Fruit fly (Drosophila melanogaster): ENCODE data around the gene Skel.

Gene Skel

DNA sequence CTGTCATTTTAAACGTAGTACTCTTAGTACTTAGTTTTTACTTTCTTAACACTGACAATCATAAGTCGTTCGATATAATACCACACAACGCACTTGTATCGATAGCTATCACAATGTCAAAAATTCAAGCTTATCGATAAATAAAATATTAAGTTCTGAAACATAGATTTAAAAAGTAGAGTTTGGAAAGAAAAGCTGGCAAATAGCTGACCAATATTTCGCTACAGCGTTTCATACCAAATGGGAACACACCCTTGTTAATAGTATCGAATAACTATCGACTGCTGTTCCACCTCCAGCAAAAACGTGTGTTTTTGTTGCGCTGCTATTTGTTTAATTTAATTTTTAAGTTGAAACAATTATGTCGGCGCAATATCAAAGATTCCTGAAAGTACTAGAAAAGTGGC is 9.6 kb downstream of the Skel start, which contains the start of the genes pug, CG14683 and CG46459 (continued):
- no peak for TF ChIP-seq cas (GFP tag; IDR thresholded peaks at IDR 0.05)
- TF ChIP-seq gfzf (GFP tag; optimal IDR thresholded peaks at IDR 0.05), result peak; percentile 52
- peak; percentile 26 for TF ChIP-seq dmrt11E (tag; optimal IDR thresholded peaks at IDR 0.05)
- TF ChIP-seq CG17568 (GFP tag; optimal IDR thresholded peaks at IDR 0.05), result no peak
- no peak for TF ChIP-seq Kr (GFP tag; optimal IDR thresholded peaks at IDR 0.05)
- no peak for TF ChIP-seq Dad (GFP tag; optimal IDR thresholded peaks at IDR 0.05)
- TF ChIP-seq CG7745 (tag; optimal IDR thresholded peaks at IDR 0.05), result no peak
- TF ChIP-seq da (GFP tag; optimal IDR thresholded peaks at IDR 0.05), result no peak
- TF ChIP-seq Oaz (GFP tag; IDR thresholded peaks at IDR 0.05), result no peak
- no peak for TF ChIP-seq CG15479 (GFP tag; optimal IDR thresholded peaks at IDR 0.05)
- TF ChIP-seq crp (GFP tag; optimal IDR thresholded peaks at IDR 0.05), result peak in 1 of 2 experiments; percentile 65
- no peak for TF ChIP-seq pb (GFP tag; optimal IDR thresholded peaks at IDR 0.05)
- 0 out of 2 replicates have a peak, but pooled peaks have one; percentile 11 for TF ChIP-seq CG6689 (GFP tag; IDR thresholded peaks at IDR 0.05)
- peak; percentile 45 for TF ChIP-seq pum (GFP tag; optimal IDR thresholded peaks at IDR 0.05)
- peak; percentile 98 for TF ChIP-seq CG14860 (GFP tag; IDR thresholded peaks at IDR 0.05; ENCODE audit: partially characterized antibody)
- TF ChIP-seq br (optimal IDR thresholded peaks at IDR 0.05), result no peak
- peak; percentile 63 for TF ChIP-seq nmo (GFP tag; optimal IDR thresholded peaks at IDR 0.05)
- peak; percentile 70 for TF ChIP-seq CG9932 (GFP tag; IDR thresholded peaks at IDR 0.05)
- TF ChIP-seq NfI (GFP tag; optimal IDR thresholded peaks at IDR 0.05), result peak; percentile 10
- no peak for TF ChIP-seq ATbp (GFP tag; optimal IDR thresholded peaks at IDR 0.05)
- TF ChIP-seq CG10267 (tag; optimal IDR thresholded peaks at IDR 0.05), result peak; percentile 93
- TF ChIP-seq ci (GFP tag; IDR thresholded peaks at IDR 0.05), result no peak
- no peak for TF ChIP-seq Gsc (GFP tag; IDR thresholded peaks at IDR 0.05)
- TF ChIP-seq unc-4 (GFP tag; IDR thresholded peaks at IDR 0.05; ENCODE audit: partially characterized antibody), result peak; percentile 96
- TF ChIP-seq CG11695 (GFP tag; IDR thresholded peaks at IDR 0.05), result no peak
- peak; percentile 27 for TF ChIP-seq CG9876 (GFP tag; optimal IDR thresholded peaks at IDR 0.05)
- no peak for TF ChIP-seq HmgD (GFP tag; optimal IDR thresholded peaks at IDR 0.05)
- TF ChIP-seq tgo (GFP tag; IDR thresholded peaks at IDR 0.05), result peak; percentile 23; the same call in 1 of the 3 replicates
- peak; percentile 62 for TF ChIP-seq CG13624 (GFP tag; optimal IDR thresholded peaks at IDR 0.05)
- TF ChIP-seq vnd (GFP tag; IDR thresholded peaks at IDR 0.05; ENCODE audit: partially characterized antibody), result peak; percentile 97
- TF ChIP-seq inv (GFP tag; IDR thresholded peaks at IDR 0.05; ENCODE audit: partially characterized antibody), result peak; percentile 98
- TF ChIP-seq CG4820 (GFP tag; optimal IDR thresholded peaks at IDR 0.05), result peak; percentile 21
- no peak for TF ChIP-seq klu (GFP tag; IDR thresholded peaks at IDR 0.05)
- no peak for TF ChIP-seq salm (tag; optimal IDR thresholded peaks at IDR 0.05)
- TF ChIP-seq Doc3 (GFP tag; IDR thresholded peaks at IDR 0.05; ENCODE audit: partially characterized antibody), result peak; percentile 96
- TF ChIP-seq Rfx (GFP tag; IDR thresholded peaks at IDR 0.05), result peak; percentile 63
- no peak for TF ChIP-seq org-1 (GFP tag; optimal IDR thresholded peaks at IDR 0.05)
- TF ChIP-seq pros (GFP tag; optimal IDR thresholded peaks at IDR 0.05), result no peak
- TF ChIP-seq Sry-β (GFP tag; optimal IDR thresholded peaks at IDR 0.05), result no peak
- TF ChIP-seq CG30431 (GFP tag; optimal IDR thresholded peaks at IDR 0.05), result no peak
- TF ChIP-seq mirr (GFP tag; optimal IDR thresholded peaks at IDR 0.05), result no peak
- peak; percentile 5 for TF ChIP-seq shn (GFP tag; optimal IDR thresholded peaks at IDR 0.05)
- TF ChIP-seq CTCF (GFP tag; optimal IDR thresholded peaks at IDR 0.05), result no peak
- no peak for TF ChIP-seq Hr39 (optimal IDR thresholded peaks at IDR 0.05)
- TF ChIP-seq CG17385 (GFP tag; optimal IDR thresholded peaks at IDR 0.05), result no peak
- TF ChIP-seq CG18619 (GFP tag; optimal IDR thresholded peaks at IDR 0.05), result no peak
- no peak for TF ChIP-seq CG4854 (GFP tag; optimal IDR thresholded peaks at IDR 0.05)
- TF ChIP-seq lmd (GFP tag; IDR thresholded peaks at IDR 0.05), result no peak
- peak; percentile 71 for TF ChIP-seq mam (GFP tag; optimal IDR thresholded peaks at IDR 0.05)
- no peak for TF ChIP-seq Dek (tag; optimal IDR thresholded peaks at IDR 0.05)
- TF ChIP-seq Atf6 (GFP tag; IDR thresholded peaks at IDR 0.05), result 0 out of 2 replicates have a peak, but pooled peaks have one; percentile 20
- TF ChIP-seq CG17359 (tag; optimal IDR thresholded peaks at IDR 0.05), result peak; percentile 8

Data from whole organism, embryonic.